Worm (Caenorhabditis elegans) whole organism, young adult: ENCODE measurements around the gene pks-1.

Source experiments
- C06A6.2 ChIP-seq: fragments of 200-800 bp; sonication (Bioruptor generic); conservative IDR thresholded peaks from 2 replicates; pipeline ENCODE4 v1.3.6; 2022; ENCODE audit warnings: missing genetic modification characterization, missing compliant biosample characterization
- D2030.7 ChIP-seq: fragments of 200-800 bp; sonication (Bioruptor generic); IDR thresholded peaks from 2 replicates; pipeline ENCODE4 v1.3.6; 2022; ENCODE audit warnings: missing genetic modification reagents, missing genetic modification characterization, missing compliant biosample characterization
- F52B5.7 ChIP-seq: sonication (generic microtip); optimal IDR thresholded peaks from 2 replicates; lab custom pipeline; 2016; ENCODE audit warnings: mild to moderate bottlenecking, missing genetic modification characterization, missing compliant biosample characterization
- Y56A3A.18 ChIP-seq: fragments of 200-800 bp; sonication (Bioruptor generic); IDR thresholded peaks from 2 replicates; pipeline ENCODE4 v1.3.6; 2022; ENCODE audit warnings: missing genetic modification reagents, missing genetic modification characterization, missing compliant biosample characterization
- athp-1 ChIP-seq: sonication (generic microtip); optimal IDR thresholded peaks from 2 replicates; lab custom pipeline; 2017; ENCODE audit warnings: mild to moderate bottlenecking, missing genetic modification characterization, missing compliant biosample characterization
- attf-6 ChIP-seq: fragments of 200-800 bp; sonication (Bioruptor generic); IDR thresholded peaks from 2 replicates; pipeline ENCODE4 v1.3.6; 2022; ENCODE audit warnings: missing genetic modification reagents, missing genetic modification characterization, missing compliant biosample characterization
- madf-6 ChIP-seq: fragments of 200-800 bp; sonication (Bioruptor generic); IDR thresholded peaks from 2 replicates; pipeline ENCODE4 v1.3.6; 2022; ENCODE audit warnings: missing genetic modification reagents, missing genetic modification characterization, missing compliant biosample characterization
- nhr-80 ChIP-seq: sonication (generic microtip); optimal IDR thresholded peaks from 2 replicates; lab custom pipeline; 2016; ENCODE audit warnings: missing genetic modification characterization, missing compliant biosample characterization
- repo-1 ChIP-seq: sonication (generic microtip); optimal IDR thresholded peaks from 2 replicates; lab custom pipeline; 2017; ENCODE audit warnings: mild to moderate bottlenecking, missing genetic modification characterization, missing compliant biosample characterization
- snpc-4 ChIP-seq, 5 experiments: fragments of 150-350 bp in 1 of 5; sonication (generic microtip) in 4 of 5; optimal IDR thresholded peaks; 2 replicates each; lab custom pipeline; 2014 to 2018; ENCODE audit warnings: missing genetic modification characterization in 5 of 5, missing biosample characterization in 3 of 5, antibody characterized with exemption in 2 of 5, mild to moderate bottlenecking in 2 of 5, missing compliant biosample characterization in 2 of 5, missing genotype in 2 of 5, moderate library complexity in 2 of 5, missing genetic modification reagents in 1 of 5
- xnd-1 ChIP-seq: sonication (generic microtip); optimal IDR thresholded peaks from 2 replicates; lab custom pipeline; 2016; ENCODE audit warnings: missing genotype, missing genetic modification reagents, missing genetic modification characterization, missing compliant biosample characterization
- ztf-26 ChIP-seq: sonication (generic microtip); optimal IDR thresholded peaks from 2 replicates; lab custom pipeline; 2017; ENCODE audit warnings: missing genetic modification characterization, missing compliant biosample characterization

ce11 chrX:5457184-5457583, 43.6 kb downstream of the pks-1 start:
- no peak for TF ChIP-seq snpc-4 (GFP tag; optimal IDR thresholded peaks at IDR 0.05; lab: Kevin White, UChicago)
- no peak for TF ChIP-seq snpc-4 (tag; optimal IDR thresholded peaks at IDR 0.05; lab: Kevin White, UChicago)
- TF ChIP-seq D2030.7 (GFP tag; lab: Robert Waterston, UW): no peak
- no peak for TF ChIP-seq madf-6
- TF ChIP-seq Y56A3A.18: no peak
- TF ChIP-seq nhr-80 (tag; lab: Kevin White, UChicago): no peak
- TF ChIP-seq xnd-1: no peak
- TF ChIP-seq attf-6 (GFP tag; lab: Robert Waterston, UW): no peak
- TF ChIP-seq repo-1 (tag; lab: Kevin White, UChicago): no peak
- no peak for TF ChIP-seq C06A6.2 (GFP tag; lab: Robert Waterston, UW)
- TF ChIP-seq F52B5.7 (tag; lab: Kevin White, UChicago): no peak
- TF ChIP-seq ztf-26 (tag; lab: Kevin White, UChicago): no peak
- no peak for TF ChIP-seq athp-1 (tag; lab: Kevin White, UChicago)
